Worm (Caenorhabditis elegans) whole organism, mixed stage, embryonic: ENCODE results near the gene lin-1.

Source experiments
- elt-3 ChIP-seq: fragments of 150-350 bp; optimal IDR thresholded peaks from 2 replicates; lab custom pipeline; 2014; ENCODE audit warnings: missing biosample characterization, missing genetic modification characterization
- lsy-2 ChIP-seq: fragments of 150-350 bp; optimal IDR thresholded peaks from 2 replicates; lab custom pipeline; 2014; ENCODE audit warnings: missing biosample characterization, missing genetic modification characterization
- nhr-12 ChIP-seq: fragments of 150-350 bp; optimal IDR thresholded peaks from 2 replicates; lab custom pipeline; 2014; ENCODE audit warnings: missing biosample characterization, missing genetic modification characterization
- nhr-2 ChIP-seq: fragments of 150-350 bp; optimal IDR thresholded peaks from 2 replicates; lab custom pipeline; 2014; ENCODE audit warnings: missing biosample characterization, missing genetic modification characterization
- nhr-237 ChIP-seq: fragments of 150-350 bp; optimal IDR thresholded peaks from 2 replicates; lab custom pipeline; 2014; ENCODE audit warnings: missing biosample characterization, missing genetic modification characterization
- nhr-76 ChIP-seq: sonication (generic microtip); optimal IDR thresholded peaks from 2 replicates; lab custom pipeline; 2017; ENCODE audit warnings: missing biosample characterization, missing genetic modification characterization
- pha-4 ChIP-seq: fragments of 150-350 bp; optimal IDR thresholded peaks from 2 replicates; lab custom pipeline; 2018; ENCODE audit warnings: missing biosample characterization, missing genetic modification reagents, missing genetic modification characterization
- unc-39 ChIP-seq: fragments of 150-350 bp; optimal IDR thresholded peaks from 2 replicates; lab custom pipeline; 2014; ENCODE audit warnings: missing biosample characterization, missing genetic modification characterization
- unc-62 ChIP-seq: fragments of 150-350 bp; optimal IDR thresholded peaks from 2 replicates; lab custom pipeline; 2014; ENCODE audit warnings: missing biosample characterization, missing genetic modification reagents, missing genetic modification characterization

- TF ChIP-seq elt-3: no peak
- TF ChIP-seq nhr-12: no peak
- no peak for TF ChIP-seq nhr-2
- TF ChIP-seq pha-4 (tag; lab: Kevin White, UChicago): no peak
- TF ChIP-seq nhr-237 (tag; lab: Kevin White, UChicago): no peak
- no peak for TF ChIP-seq unc-39 (tag; lab: Kevin White, UChicago)
- no peak for TF ChIP-seq nhr-76 (tag; lab: Kevin White, UChicago)
- TF ChIP-seq unc-62 (GFP tag; lab: Kevin White, UChicago): no peak
- no peak for TF ChIP-seq lsy-2 (tag; lab: Kevin White, UChicago)
These were observed 14.8 kb upstream of the lin-1 start for ce11 chrIV:2314862-2315261.
